Worm (Caenorhabditis elegans): ENCODE data around the gene col-103.

col-103 gene

ce11 chrIV:762486-763376, 747 bp downstream of the col-103 start:
- no peak for TF ChIP-seq ceh-83 (GFP tag; optimal IDR thresholded peaks at IDR 0.05)
- no peak for TF ChIP-seq sptf-1 (tag; optimal IDR thresholded peaks at IDR 0.05)
- no peak for TF ChIP-seq M03D4.4 (tag; optimal IDR thresholded peaks at IDR 0.05)
- TF ChIP-seq zip-8 (tag; optimal IDR thresholded peaks at IDR 0.05): no peak
- no peak for TF ChIP-seq tbx-8 (GFP tag; optimal IDR thresholded peaks at IDR 0.05)
- TF ChIP-seq mls-2 (tag; optimal IDR thresholded peaks at IDR 0.05): no peak
- no peak for TF ChIP-seq hlh-1 (tag; optimal IDR thresholded peaks at IDR 0.05)
- no peak for TF ChIP-seq drap-1 (GFP tag; optimal IDR thresholded peaks at IDR 0.05)
- no peak for TF ChIP-seq lin-32 (GFP tag; optimal IDR thresholded peaks at IDR 0.05)
- no peak for TF ChIP-seq elt-1 (tag; optimal IDR thresholded peaks at IDR 0.05; ENCODE audit: borderline replicate concordance, insufficient read depth)
- TF ChIP-seq ceh-39 (tag; optimal IDR thresholded peaks at IDR 0.05): no peak
- TF ChIP-seq flh-1 (GFP tag; optimal IDR thresholded peaks at IDR 0.05): no peak
- no peak for TF ChIP-seq mep-1 (tag; optimal IDR thresholded peaks at IDR 0.05)
- TF ChIP-seq blmp-1 (tag; optimal IDR thresholded peaks at IDR 0.05): no peak
- no peak for TF ChIP-seq lsy-2 (tag; optimal IDR thresholded peaks at IDR 0.05)

- no peak for TF ChIP-seq flh-1 (GFP tag; optimal IDR thresholded peaks at IDR 0.05)
- TF ChIP-seq ceh-83 (GFP tag; optimal IDR thresholded peaks at IDR 0.05): no peak
- TF ChIP-seq nhr-76 (tag; optimal IDR thresholded peaks at IDR 0.05): no peak
- no peak for TF ChIP-seq nhr-2 (tag; optimal IDR thresholded peaks at IDR 0.05)
- TF ChIP-seq blmp-1 (tag; optimal IDR thresholded peaks at IDR 0.05): no peak
- no peak for TF ChIP-seq nhr-237 (tag; optimal IDR thresholded peaks at IDR 0.05)
- TF ChIP-seq nhr-28 (tag; optimal IDR thresholded peaks at IDR 0.05): no peak
- TF ChIP-seq snpc-4 (tag; optimal IDR thresholded peaks at IDR 0.05): no peak
- no peak for TF ChIP-seq ztf-11 (tag; optimal IDR thresholded peaks at IDR 0.05)
- TF ChIP-seq lin-32 (GFP tag; optimal IDR thresholded peaks at IDR 0.05): no peak
- no peak for TF ChIP-seq sptf-1 (tag; optimal IDR thresholded peaks at IDR 0.05)
- no peak for TF ChIP-seq hlh-1 (tag; optimal IDR thresholded peaks at IDR 0.05)
Measured at ce11 chrIV:762016-762459, 1.4 kb downstream of the col-103 start.

- TF ChIP-seq hlh-1 (tag; optimal IDR thresholded peaks at IDR 0.05) (no peak), nhr-2 (tag; optimal IDR thresholded peaks at IDR 0.05) (no peak), ceh-39 (tag; optimal IDR thresholded peaks at IDR 0.05) (no peak), zip-8 (tag; optimal IDR thresholded peaks at IDR 0.05) (no peak), snpc-4 (tag; optimal IDR thresholded peaks at IDR 0.05) (no peak), mls-2 (tag; optimal IDR thresholded peaks at IDR 0.05) (no peak), lsy-2 (tag; optimal IDR thresholded peaks at IDR 0.05) (no peak)
Measured at ce11 chrIV:760267-760666, 3.2 kb downstream of the col-103 start, which contains the start of gene gst-40. Gene gst-40 (plus strand): TSS chrIV:760502.

- TF ChIP-seq nhr-237 (tag; optimal IDR thresholded peaks at IDR 0.05) (no peak), elt-3 (tag; optimal IDR thresholded peaks at IDR 0.05) (no peak), zip-8 (tag; optimal IDR thresholded peaks at IDR 0.05) (no peak), nhr-2 (tag; optimal IDR thresholded peaks at IDR 0.05) (no peak), nhr-12 (tag; optimal IDR thresholded peaks at IDR 0.05) (no peak), elt-1 (tag; optimal IDR thresholded peaks at IDR 0.05; ENCODE audit: borderline replicate concordance, insufficient read depth) (no peak), unc-39 (tag; optimal IDR thresholded peaks at IDR 0.05) (no peak), lin-13 (tag; optimal IDR thresholded peaks at IDR 0.05) (no peak), mep-1 (tag; optimal IDR thresholded peaks at IDR 0.05) (no peak), ham-2 (GFP tag; optimal IDR thresholded peaks at IDR 0.05) (no peak), cnd-1 (tag; optimal IDR thresholded peaks at IDR 0.05) (no peak), hlh-1 (tag; optimal IDR thresholded peaks at IDR 0.05) (no peak), tbx-8 (GFP tag; optimal IDR thresholded peaks at IDR 0.05) (no peak), flh-1 (GFP tag; optimal IDR thresholded peaks at IDR 0.05) (no peak), nhr-28 (tag; optimal IDR thresholded peaks at IDR 0.05) (no peak), M03D4.4 (tag; optimal IDR thresholded peaks at IDR 0.05) (no peak), mls-2 (tag; optimal IDR thresholded peaks at IDR 0.05) (no peak), sptf-1 (tag; optimal IDR thresholded peaks at IDR 0.05) (no peak), unc-120 (tag; optimal IDR thresholded peaks at IDR 0.05; ENCODE audit: poor library complexity, severe bottlenecking) (no peak)
Measured at ce11 chrIV:757548-757947, 5.9 kb downstream of the col-103 start.

- TF ChIP-seq mab-5 (tag; optimal IDR thresholded peaks at IDR 0.05) (no peak), sem-2 (GFP tag; optimal IDR thresholded peaks at IDR 0.05) (no peak), unc-62 (GFP tag; optimal IDR thresholded peaks at IDR 0.05) (no peak), pha-4 (tag; optimal IDR thresholded peaks at IDR 0.05) (no peak), mls-2 (tag; optimal IDR thresholded peaks at IDR 0.05) (no peak), ces-1 (GFP tag; optimal IDR thresholded peaks at IDR 0.05) (no peak), ztf-11 (tag; optimal IDR thresholded peaks at IDR 0.05) (no peak), lin-13 (tag; optimal IDR thresholded peaks at IDR 0.05) (no peak), elt-1 (tag; optimal IDR thresholded peaks at IDR 0.05; ENCODE audit: borderline replicate concordance, insufficient read depth) (no peak), ceh-39 (tag; optimal IDR thresholded peaks at IDR 0.05) (no peak), unc-120 (tag; optimal IDR thresholded peaks at IDR 0.05; ENCODE audit: poor library complexity, severe bottlenecking) (no peak)
Measured at ce11 chrIV:756956-757355, 6.5 kb downstream of the col-103 start.

Data from whole organism, mixed stage, embryonic.